Worm (Caenorhabditis elegans): Measurements from ENCODE around the gene ZK1248.4.

Gene ZK1248.4

DNA sequence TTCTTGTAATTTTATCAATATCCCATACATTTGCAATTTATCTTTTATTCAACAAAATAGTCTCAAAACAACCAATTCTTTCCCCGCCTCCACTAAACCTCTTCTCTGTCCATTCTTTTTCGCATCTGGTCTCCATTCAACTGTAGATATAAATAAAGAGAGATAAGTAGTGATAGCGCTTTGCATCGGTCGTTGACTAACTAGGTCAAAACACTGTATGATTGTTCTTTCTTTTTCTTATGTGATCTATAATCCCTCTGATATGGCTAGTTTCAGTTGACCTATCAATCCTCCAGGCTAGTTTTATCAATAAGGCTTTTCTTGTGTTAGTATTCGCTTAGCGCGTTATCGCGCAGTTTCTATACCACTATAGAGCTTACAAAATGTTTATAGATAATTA lies 34.9 kb downstream of the ZK1248.4 start:
- TF ChIP-seq ref-1 (GFP tag; conservative IDR thresholded peaks at IDR 0.05) (no peak), ztf-23 (GFP tag; IDR thresholded peaks at IDR 0.05) (no peak), tab-1 (GFP tag; IDR thresholded peaks at IDR 0.05) (no peak), med-1 (GFP tag; optimal IDR thresholded peaks at IDR 0.05; ENCODE audit: insufficient read depth) (no peak), cog-1 (tag; optimal IDR thresholded peaks at IDR 0.05) (no peak), T22C8.4 (GFP tag; IDR thresholded peaks at IDR 0.05) (no peak), ztf-29 (GFP tag; IDR thresholded peaks at IDR 0.05) (no peak), flt-1 (GFP tag; IDR thresholded peaks at IDR 0.05) (no peak), klf-2 (GFP tag; conservative IDR thresholded peaks at IDR 0.05) (no peak)

DNA sequence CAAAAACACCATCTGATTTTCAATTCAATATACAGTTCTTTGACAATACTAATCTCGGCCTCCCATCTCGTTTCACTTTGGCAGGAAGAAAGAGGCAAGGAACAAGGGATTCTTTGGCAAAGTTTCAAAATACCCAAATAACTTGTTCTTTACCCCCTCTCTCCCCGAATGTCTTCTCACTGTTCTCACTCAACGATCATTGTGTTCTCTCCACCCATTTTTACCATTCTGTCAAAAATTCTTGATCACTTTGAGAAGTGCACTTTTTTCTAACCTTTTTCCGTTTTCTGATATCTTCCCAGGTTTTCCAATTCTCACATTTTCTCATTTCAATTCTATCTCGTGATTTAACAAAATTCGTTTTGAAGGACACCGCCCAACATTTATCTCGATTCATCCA lies 35.7 kb downstream of the ZK1248.4 start, which contains the start of gene H41C03.1:
H41C03.1 (plus strand) TSS at position 301 of the 400 bp plus-strand sequence.
- TF ChIP-seq tab-1 (GFP tag; IDR thresholded peaks at IDR 0.05) (no peak), ztf-29 (GFP tag; IDR thresholded peaks at IDR 0.05) (no peak), ztf-23 (GFP tag; IDR thresholded peaks at IDR 0.05) (no peak), med-1 (GFP tag; optimal IDR thresholded peaks at IDR 0.05; ENCODE audit: insufficient read depth) (no peak), T22C8.4 (GFP tag; IDR thresholded peaks at IDR 0.05) (no peak), flt-1 (GFP tag; IDR thresholded peaks at IDR 0.05) (no peak), cog-1 (tag; optimal IDR thresholded peaks at IDR 0.05) (no peak), ref-1 (GFP tag; conservative IDR thresholded peaks at IDR 0.05) (no peak), klf-2 (GFP tag; conservative IDR thresholded peaks at IDR 0.05) (no peak)

DNA sequence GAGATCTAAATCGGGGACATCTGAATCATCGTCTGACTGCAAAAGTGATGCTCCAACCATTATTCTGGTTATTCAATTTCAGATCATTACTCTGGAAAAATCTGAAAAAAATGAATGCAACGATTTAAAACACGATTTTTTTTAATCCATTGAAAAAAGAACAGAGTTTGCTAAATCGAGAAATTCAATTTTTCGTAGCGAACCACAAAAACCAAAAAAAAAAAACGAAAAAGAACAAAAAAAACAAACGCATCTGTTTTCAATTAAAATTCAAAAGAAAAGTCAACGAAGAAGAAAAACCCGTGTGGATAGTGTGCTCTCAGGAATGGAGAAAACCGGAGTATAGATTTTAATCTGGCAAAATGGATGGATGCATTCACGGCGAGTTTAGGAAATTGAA lies 39.9 kb downstream of the ZK1248.4 start, which contains the start of gene F55C12.4:
F55C12.4 (minus strand) TSS at position 101 of the 400 bp plus-strand sequence.
- TF ChIP-seq tab-1 (GFP tag; IDR thresholded peaks at IDR 0.05) (no peak), flt-1 (GFP tag; IDR thresholded peaks at IDR 0.05) (no peak), ztf-23 (GFP tag; IDR thresholded peaks at IDR 0.05) (no peak), ztf-29 (GFP tag; IDR thresholded peaks at IDR 0.05) (no peak), cog-1 (tag; optimal IDR thresholded peaks at IDR 0.05) (no peak), ref-1 (GFP tag; conservative IDR thresholded peaks at IDR 0.05) (no peak), klf-2 (GFP tag; conservative IDR thresholded peaks at IDR 0.05) (no peak), T22C8.4 (GFP tag; IDR thresholded peaks at IDR 0.05) (no peak), med-1 (GFP tag; optimal IDR thresholded peaks at IDR 0.05; ENCODE audit: insufficient read depth) (no peak)

DNA sequence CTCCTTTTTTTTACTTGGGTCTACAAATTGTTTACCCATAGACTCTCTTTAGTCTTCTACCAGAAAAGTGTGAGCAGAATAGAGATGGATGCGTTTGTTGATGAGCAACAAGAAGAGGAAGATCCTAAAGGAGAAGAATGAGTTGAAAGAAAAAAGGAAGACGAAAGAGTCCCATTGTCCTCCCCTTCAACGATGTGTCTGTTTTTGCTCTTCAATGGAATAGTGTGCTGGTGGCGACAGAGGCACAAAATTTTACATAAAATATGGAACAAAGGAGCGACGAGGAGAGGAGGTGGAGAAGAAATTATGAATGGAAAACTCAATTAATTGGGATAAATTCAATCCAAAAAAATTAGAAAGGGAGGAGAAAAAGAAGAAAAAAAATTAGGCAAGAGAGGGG lies 42.2 kb downstream of the ZK1248.4 start:
- TF ChIP-seq med-1 (GFP tag; optimal IDR thresholded peaks at IDR 0.05; ENCODE audit: insufficient read depth) (no peak), ref-1 (GFP tag; conservative IDR thresholded peaks at IDR 0.05) (no peak), tab-1 (GFP tag; IDR thresholded peaks at IDR 0.05) (no peak), cog-1 (tag; optimal IDR thresholded peaks at IDR 0.05) (no peak), ztf-29 (GFP tag; IDR thresholded peaks at IDR 0.05) (no peak)

DNA sequence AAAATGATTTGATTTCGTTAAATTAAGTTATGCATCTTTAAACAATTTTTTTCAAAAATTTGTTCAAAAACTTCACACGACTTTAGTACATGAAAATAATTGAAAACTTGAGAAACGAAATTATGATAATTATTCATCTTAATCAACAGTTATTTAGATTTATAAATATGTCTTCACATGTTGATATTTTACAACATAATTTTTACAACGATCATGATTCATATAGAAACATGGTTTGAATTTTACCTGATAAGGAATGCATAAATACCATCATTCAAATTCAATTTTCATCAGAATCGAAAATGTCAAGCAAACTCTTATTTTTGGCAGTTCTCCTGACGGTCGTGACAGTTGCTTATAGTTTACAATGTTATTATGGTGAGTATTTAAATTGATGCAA lies 45.5 kb downstream of the ZK1248.4 start, which contains the start of gene tag-234:
tag-234 (plus strand) TSS at position 301 of the 400 bp plus-strand sequence.
- TF ChIP-seq T22C8.4 (GFP tag; IDR thresholded peaks at IDR 0.05) (no peak), klf-2 (GFP tag; conservative IDR thresholded peaks at IDR 0.05) (no peak), cog-1 (tag; optimal IDR thresholded peaks at IDR 0.05) (no peak), ztf-29 (GFP tag; IDR thresholded peaks at IDR 0.05) (no peak), ref-1 (GFP tag; conservative IDR thresholded peaks at IDR 0.05) (no peak), flt-1 (GFP tag; IDR thresholded peaks at IDR 0.05) (no peak), med-1 (GFP tag; optimal IDR thresholded peaks at IDR 0.05; ENCODE audit: insufficient read depth) (no peak), tab-1 (GFP tag; IDR thresholded peaks at IDR 0.05) (no peak), ztf-23 (GFP tag; IDR thresholded peaks at IDR 0.05) (no peak)

DNA sequence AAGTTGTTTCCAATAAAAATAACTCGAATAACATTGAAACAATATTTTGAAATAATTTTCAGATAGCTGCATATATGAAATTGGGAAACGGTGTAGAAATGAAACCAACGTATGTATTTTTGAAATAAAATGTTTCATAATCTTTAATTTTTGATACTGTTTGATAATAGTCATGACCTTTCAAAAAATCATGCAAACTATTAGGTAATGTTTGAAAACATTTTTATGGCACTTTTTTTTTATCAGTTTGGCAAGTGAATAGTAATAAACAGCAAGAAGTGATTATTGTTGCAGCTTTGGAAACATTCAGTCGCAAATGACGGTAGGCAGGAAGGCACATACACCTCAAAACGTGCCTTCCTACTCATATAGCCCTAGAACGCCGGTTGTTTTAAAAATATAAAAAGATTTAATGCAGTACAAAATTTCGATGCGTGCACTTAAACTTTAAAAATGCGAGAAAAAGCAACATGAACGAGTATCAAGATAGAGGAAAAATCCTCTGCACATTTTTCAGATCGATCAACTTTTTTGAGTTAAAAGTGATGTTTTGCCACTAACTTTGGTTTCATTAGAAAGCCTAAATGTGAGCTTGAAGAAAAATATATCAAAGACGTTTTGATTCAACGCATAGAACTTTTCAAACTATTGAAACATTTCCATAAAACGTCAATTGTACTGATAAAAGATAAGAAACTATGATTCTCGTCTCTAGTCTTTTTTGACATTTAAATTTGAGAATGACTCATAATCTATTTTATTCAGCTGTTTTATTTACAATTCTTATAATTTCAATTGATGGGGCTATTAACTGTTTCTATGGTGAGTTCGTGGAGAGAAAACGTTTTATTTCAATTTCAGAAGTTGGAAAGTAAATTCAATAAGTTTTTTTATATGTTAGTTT lies 47.3 kb downstream of the ZK1248.4 start, which contains the start of gene F55C12.19:
F55C12.19 (plus strand) TSS at position 735 of the 904 bp plus-strand sequence.
- TF ChIP-seq tab-1 (GFP tag; IDR thresholded peaks at IDR 0.05), result no peak
- no peak for TF ChIP-seq klf-2 (GFP tag; conservative IDR thresholded peaks at IDR 0.05)
- no peak for TF ChIP-seq T22C8.4 (GFP tag; IDR thresholded peaks at IDR 0.05)
- TF ChIP-seq flt-1 (GFP tag; IDR thresholded peaks at IDR 0.05), result no peak
- TF ChIP-seq ref-1 (GFP tag; conservative IDR thresholded peaks at IDR 0.05), result no peak
- no peak for TF ChIP-seq ztf-29 (GFP tag; IDR thresholded peaks at IDR 0.05)
- TF ChIP-seq cog-1 (tag; optimal IDR thresholded peaks at IDR 0.05), result no peak

DNA sequence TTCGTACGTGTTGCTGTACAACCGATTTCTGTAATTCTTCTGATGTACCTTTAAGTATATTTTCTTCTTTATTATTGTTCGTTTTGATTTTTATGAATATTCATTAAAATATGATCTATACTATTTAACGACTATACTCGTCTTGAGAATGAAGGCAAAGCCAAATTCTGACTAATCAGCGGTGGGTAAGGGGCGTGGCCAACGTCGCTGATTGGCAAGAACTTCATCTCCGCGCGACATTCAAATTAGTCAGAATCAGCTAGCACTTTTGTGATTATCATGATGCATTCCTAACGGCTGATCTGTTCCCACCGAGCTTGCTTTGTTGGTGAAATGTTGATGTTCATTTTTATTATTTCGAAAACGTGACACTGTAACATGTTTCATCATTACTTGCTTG lies 48.5 kb downstream of the ZK1248.4 start:
- TF ChIP-seq flt-1 (GFP tag; IDR thresholded peaks at IDR 0.05), result no peak
- no peak for TF ChIP-seq T22C8.4 (GFP tag; IDR thresholded peaks at IDR 0.05)
- TF ChIP-seq ztf-29 (GFP tag; IDR thresholded peaks at IDR 0.05), result no peak
- no peak for TF ChIP-seq cog-1 (tag; optimal IDR thresholded peaks at IDR 0.05)
